Worm (Caenorhabditis elegans) whole organism, L3 larva: ENCODE data around the gene Y32H12A.8.

ENCODE experiments used
- R02D3.7 ChIP-seq: fragments of 150-350 bp; optimal IDR thresholded peaks from 2 replicates; lab custom pipeline; 2014; ENCODE audit warnings: missing biosample characterization, missing genetic modification characterization
- aly-2 ChIP-seq: fragments of 150-350 bp; optimal IDR thresholded peaks from 2 replicates; lab custom pipeline; 2014; ENCODE audit warnings: missing biosample characterization, missing genetic modification characterization
- ama-1 ChIP-seq: fragments of 150-350 bp; optimal IDR thresholded peaks from 2 replicates; lab custom pipeline; 2018
- ceh-16 ChIP-seq: sonication (generic microtip); optimal IDR thresholded peaks from 2 replicates; lab custom pipeline; 2017; ENCODE audit warnings: missing biosample characterization, missing genetic modification characterization
- ceh-28 ChIP-seq: fragments of 150-350 bp; optimal IDR thresholded peaks from 2 replicates; lab custom pipeline; 2014; ENCODE audit warnings: missing biosample characterization, missing genetic modification reagents, missing genetic modification characterization
- ceh-82 ChIP-seq: fragments of 150-350 bp; optimal IDR thresholded peaks from 2 replicates; lab custom pipeline; 2014; ENCODE audit warnings: missing biosample characterization, missing genetic modification characterization
- daf-12 ChIP-seq: fragments of 150-350 bp; optimal IDR thresholded peaks from 2 replicates; lab custom pipeline; 2014; ENCODE audit warnings: missing biosample characterization, missing genetic modification reagents, missing genetic modification characterization
- egl-27 ChIP-seq: sonication (generic microtip); optimal IDR thresholded peaks from 4 replicates; lab custom pipeline; 2017; ENCODE audit warnings: missing biosample characterization, missing genetic modification reagents, missing genetic modification characterization
- egl-5 ChIP-seq: fragments of 150-350 bp; optimal IDR thresholded peaks from 2 replicates; lab custom pipeline; 2017; ENCODE audit warnings: missing biosample characterization, missing genetic modification reagents, missing genetic modification characterization, inconsistent platforms
- elt-1 ChIP-seq: fragments of 150-350 bp; optimal IDR thresholded peaks from 2 replicates; lab custom pipeline; 2014; ENCODE audit warnings: missing biosample characterization, missing genetic modification characterization
- elt-2 ChIP-seq: sonication (generic microtip); optimal IDR thresholded peaks from 2 replicates; lab custom pipeline; 2016; ENCODE audit warnings: missing genetic modification reagents, mild to moderate bottlenecking, missing genetic modification characterization, missing compliant biosample characterization
- elt-3 ChIP-seq, 3 experiments: fragments of 150-350 bp in 1 of 3; sonication (generic microtip) in 2 of 3; optimal IDR thresholded peaks; 2 replicates in 2 of 3; 4 replicates in 1 of 3; lab custom pipeline; 2014 to 2017; ENCODE audit warnings: missing biosample characterization in 3 of 3, missing genetic modification characterization in 3 of 3
- fkh-10 ChIP-seq: sonication (generic microtip); optimal IDR thresholded peaks from 2 replicates; lab custom pipeline; 2017; ENCODE audit warnings: missing biosample characterization, missing genetic modification reagents, missing genetic modification characterization
- fos-1 ChIP-seq: fragments of 150-350 bp; optimal IDR thresholded peaks from 2 replicates; lab custom pipeline; 2014; ENCODE audit warnings: missing biosample characterization, missing genetic modification characterization
- hmg-11 ChIP-seq: sonication (generic microtip); optimal IDR thresholded peaks from 2 replicates; lab custom pipeline; 2016; ENCODE audit warnings: missing genetic modification characterization, missing compliant biosample characterization
- lin-15B ChIP-seq: fragments of 150-350 bp; optimal IDR thresholded peaks from 2 replicates; lab custom pipeline; 2014; ENCODE audit warnings: missing biosample characterization, missing genetic modification characterization
- lin-39 ChIP-seq: fragments of 150-350 bp; optimal IDR thresholded peaks from 2 replicates; lab custom pipeline; 2018; ENCODE audit warnings: missing biosample characterization, missing genetic modification reagents, missing genetic modification characterization
- lsy-12 ChIP-seq: sonication (generic microtip); optimal IDR thresholded peaks from 2 replicates; lab custom pipeline; 2016; ENCODE audit warnings: mild to moderate bottlenecking, missing genetic modification characterization, missing compliant biosample characterization
- mdl-1 ChIP-seq: fragments of 150-350 bp; optimal IDR thresholded peaks from 2 replicates; lab custom pipeline; 2014; ENCODE audit warnings: missing biosample characterization, missing genetic modification characterization
- mml-1 ChIP-seq: fragments of 150-350 bp; sonication (generic microtip); optimal IDR thresholded peaks from 3 replicates; lab custom pipeline; 2014; ENCODE audit warnings: missing biosample characterization, missing genetic modification characterization
- nfya-1 ChIP-seq: sonication (generic microtip); optimal IDR thresholded peaks from 2 replicates; lab custom pipeline; 2017; ENCODE audit warnings: missing genetic modification characterization, mild to moderate bottlenecking, missing compliant biosample characterization, antibody characterized with exemption, moderate library complexity; ENCODE audit not compliant: insufficient read depth
- nhr-11 ChIP-seq: fragments of 150-350 bp; optimal IDR thresholded peaks from 2 replicates; lab custom pipeline; 2014; ENCODE audit warnings: missing biosample characterization, missing genetic modification characterization
- nhr-12 ChIP-seq: fragments of 150-350 bp; optimal IDR thresholded peaks from 2 replicates; lab custom pipeline; 2014; ENCODE audit warnings: missing biosample characterization, missing genetic modification characterization
- nhr-23 ChIP-seq: fragments of 150-350 bp; optimal IDR thresholded peaks from 2 replicates; lab custom pipeline; 2014; ENCODE audit warnings: missing biosample characterization, missing genetic modification reagents, missing genetic modification characterization
- nhr-237 ChIP-seq: fragments of 150-350 bp; optimal IDR thresholded peaks from 2 replicates; lab custom pipeline; 2014; ENCODE audit warnings: missing biosample characterization, missing genetic modification characterization
- nhr-25 ChIP-seq: sonication (generic microtip); optimal IDR thresholded peaks from 2 replicates; lab custom pipeline; 2017; ENCODE audit warnings: missing biosample characterization, missing genetic modification characterization
- nhr-43 ChIP-seq: sonication (generic microtip); optimal IDR thresholded peaks from 2 replicates; lab custom pipeline; 2016; ENCODE audit warnings: mild to moderate bottlenecking, missing genetic modification characterization, missing compliant biosample characterization; ENCODE audit not compliant: poor library complexity, severe bottlenecking
- nhr-67 ChIP-seq: fragments of 150-350 bp; optimal IDR thresholded peaks from 2 replicates; lab custom pipeline; 2014; ENCODE audit warnings: missing biosample characterization, missing genetic modification characterization
- nhr-76 ChIP-seq: fragments of 150-350 bp; sonication (generic microtip); optimal IDR thresholded peaks from 5 replicates; lab custom pipeline; 2014; ENCODE audit warnings: missing biosample characterization, missing genetic modification characterization
- nhr-77 ChIP-seq: fragments of 150-350 bp; optimal IDR thresholded peaks from 2 replicates; lab custom pipeline; 2014; ENCODE audit warnings: missing biosample characterization, missing genetic modification characterization
- pha-4 ChIP-seq: fragments of 150-350 bp; optimal IDR thresholded peaks from 2 replicates; lab custom pipeline; 2014; ENCODE audit warnings: missing biosample characterization, missing genetic modification reagents, missing genetic modification characterization
- pqm-1 ChIP-seq: fragments of 150-350 bp; optimal IDR thresholded peaks from 2 replicates; lab custom pipeline; 2017; ENCODE audit warnings: missing biosample characterization, missing genetic modification characterization, inconsistent platforms
- skn-1 ChIP-seq: fragments of 150-350 bp; optimal IDR thresholded peaks from 2 replicates; lab custom pipeline; 2014; ENCODE audit warnings: missing biosample characterization, missing genetic modification characterization
- snpc-4 ChIP-seq: fragments of 150-350 bp; optimal IDR thresholded peaks from 2 replicates; lab custom pipeline; 2014; ENCODE audit warnings: missing biosample characterization, missing genetic modification characterization
- unc-39 ChIP-seq: sonication (generic microtip); optimal IDR thresholded peaks from 4 replicates; lab custom pipeline; 2017; ENCODE audit warnings: missing biosample characterization, missing genetic modification characterization
- ztf-11 ChIP-seq: fragments of 150-350 bp; optimal IDR thresholded peaks from 2 replicates; lab custom pipeline; 2014; ENCODE audit warnings: missing biosample characterization, missing genetic modification characterization
- ztf-4 ChIP-seq: fragments of 150-350 bp; optimal IDR thresholded peaks from 2 replicates; lab custom pipeline; 2014; ENCODE audit warnings: missing biosample characterization, missing genetic modification characterization

Gene Y32H12A.8

DNA sequence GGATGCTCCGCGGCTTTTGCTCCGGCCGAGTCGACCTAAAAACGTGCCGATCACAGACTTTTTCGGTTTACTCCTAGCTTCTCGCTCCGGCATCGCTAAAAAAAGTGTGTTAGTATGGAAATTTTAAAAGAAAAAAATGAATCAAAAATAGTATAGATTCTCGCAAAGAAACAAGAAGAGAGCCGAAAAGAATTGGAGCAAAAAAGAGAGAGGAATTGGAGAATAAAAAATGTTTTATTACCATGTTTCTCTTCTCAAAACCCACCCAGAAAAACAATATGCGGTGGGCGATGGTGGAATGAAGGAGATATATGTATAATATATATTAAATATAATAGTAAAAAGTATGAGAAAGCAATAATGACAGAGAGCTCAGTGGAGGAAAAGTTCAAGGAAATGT, 34.7 kb upstream of the Y32H12A.8 start, which contains the start of gene W03A5.6:
Gene W03A5.6 (minus strand): TSS at position 101 of the 400 bp plus-strand sequence.
- TF ChIP-seq egl-27 (tag; lab: Kevin White, UChicago), result no peak
- TF ChIP-seq aly-2, result no peak
- TF ChIP-seq nfya-1 (tag; lab: Kevin White, UChicago), result no peak
- no peak for TF ChIP-seq lin-39 (tag; lab: Kevin White, UChicago)
- no peak for TF ChIP-seq egl-5 (tag; lab: Kevin White, UChicago)
- TF ChIP-seq snpc-4, result no peak
- no peak for TF ChIP-seq mml-1 (tag; lab: Kevin White, UChicago)
- no peak for TF ChIP-seq nhr-23
- TF ChIP-seq ceh-82 (tag; lab: Kevin White, UChicago), result no peak
- no peak for TF ChIP-seq skn-1
- TF ChIP-seq lin-15B, result no peak
- TF ChIP-seq pqm-1 (tag; lab: Kevin White, UChicago), result no peak
- TF ChIP-seq R02D3.7 (tag; lab: Kevin White, UChicago), result no peak
- no peak for TF ChIP-seq ztf-4 (tag; lab: Kevin White, UChicago)
- TF ChIP-seq, all 47 proteins: peak for 0

DNA sequence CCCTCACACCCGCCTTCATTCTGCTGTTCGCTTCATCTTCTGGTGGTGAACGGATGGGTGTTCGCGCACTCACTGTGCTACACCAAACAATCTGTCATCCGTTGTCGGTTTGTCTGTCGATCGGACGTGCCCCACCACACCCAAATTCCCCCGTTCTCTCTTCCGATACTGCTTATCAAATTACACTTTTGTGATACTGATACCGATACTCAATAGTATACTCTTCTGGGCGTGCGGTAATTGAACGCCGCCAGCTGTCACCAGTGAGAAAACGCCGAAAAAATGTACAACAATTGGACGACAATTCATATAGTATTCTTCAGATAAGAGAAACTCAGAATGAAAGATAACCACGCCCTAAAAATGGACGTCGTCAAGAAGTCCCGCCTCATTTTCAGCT, 32.2 kb upstream of the Y32H12A.8 start:
- TF ChIP-seq elt-3 (tag; optimal IDR thresholded peaks at IDR 0.05; lab: Kevin White, UChicago), result peak in 1 of 3 experiments; percentile 70
- TF ChIP-seq daf-12 (tag; lab: Kevin White, UChicago), result no peak
- TF ChIP-seq hmg-11 (tag; lab: Kevin White, UChicago), result no peak
- peak; percentile 44 for TF ChIP-seq elt-2 (tag; lab: Kevin White, UChicago)
- no peak for TF ChIP-seq nhr-12

DNA sequence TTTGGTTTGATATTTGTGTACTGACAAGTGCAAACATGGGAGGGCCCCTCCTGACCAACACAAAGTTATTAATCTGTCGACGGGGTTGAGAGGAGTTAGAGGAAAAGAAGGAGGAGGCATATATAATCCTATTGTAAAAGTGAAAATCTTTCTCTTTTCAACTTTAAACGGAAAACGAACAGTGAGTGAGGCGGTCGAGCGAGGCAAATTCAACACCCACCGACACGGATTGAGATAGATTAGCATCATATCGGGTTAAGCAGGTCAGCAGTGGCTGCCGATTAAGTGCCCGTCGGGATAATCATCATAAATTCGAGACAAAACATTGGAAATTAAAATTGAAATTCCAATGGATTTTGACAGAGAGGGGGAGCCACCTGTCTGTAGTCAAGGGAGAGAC, 30.5 kb upstream of the Y32H12A.8 start:
- TF ChIP-seq daf-12 (tag; lab: Kevin White, UChicago) (no peak), ztf-4 (tag; lab: Kevin White, UChicago) (no peak), nhr-43 (tag; lab: Kevin White, UChicago) (no peak)
- TF ChIP-seq, all 47 proteins: peak for 0

DNA sequence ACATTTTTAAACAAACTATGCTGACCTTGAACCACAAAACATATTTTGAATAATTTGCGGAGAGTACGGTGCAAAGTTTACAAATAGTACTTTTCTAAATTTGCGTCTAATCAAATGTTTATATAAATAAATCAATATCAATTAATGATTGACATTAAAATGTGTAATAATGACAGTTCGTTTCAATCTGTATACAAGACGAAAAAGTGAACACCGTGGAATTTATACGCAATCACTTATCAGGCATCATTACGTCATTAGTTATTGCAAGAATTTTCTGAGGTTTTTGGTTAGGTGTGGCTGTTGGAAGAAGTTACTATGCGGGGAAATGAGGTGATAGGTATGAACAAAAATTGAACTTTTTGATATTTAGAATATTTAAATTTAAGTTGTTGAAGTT, 21.3 kb upstream of the Y32H12A.8 start:
- no peak for TF ChIP-seq nhr-237
- no peak for TF ChIP-seq pha-4 (tag; lab: Kevin White, UChicago)
- no peak for TF ChIP-seq skn-1
- no peak for TF ChIP-seq elt-3 (tag; optimal IDR thresholded peaks at IDR 0.05; lab: Kevin White, UChicago)
- no peak for TF ChIP-seq lin-39 (tag; lab: Kevin White, UChicago)
- TF ChIP-seq fkh-10 (GFP tag; lab: Kevin White, UChicago), result no peak
- TF ChIP-seq mdl-1 (tag; lab: Kevin White, UChicago), result no peak
- no peak for TF ChIP-seq ceh-16 (tag; lab: Kevin White, UChicago)
- TF ChIP-seq nhr-67 (tag; lab: Kevin White, UChicago), result no peak
- TF ChIP-seq nhr-76 (tag; lab: Kevin White, UChicago), result no peak
- TF ChIP-seq ceh-82 (tag; lab: Kevin White, UChicago), result no peak
- no peak for TF ChIP-seq hmg-11 (tag; lab: Kevin White, UChicago)
- no peak for TF ChIP-seq aly-2
- TF ChIP-seq nhr-77 (tag; lab: Kevin White, UChicago), result no peak
- TF ChIP-seq nhr-43 (tag; lab: Kevin White, UChicago), result no peak
- TF ChIP-seq, all 47 proteins: peak for 0

DNA sequence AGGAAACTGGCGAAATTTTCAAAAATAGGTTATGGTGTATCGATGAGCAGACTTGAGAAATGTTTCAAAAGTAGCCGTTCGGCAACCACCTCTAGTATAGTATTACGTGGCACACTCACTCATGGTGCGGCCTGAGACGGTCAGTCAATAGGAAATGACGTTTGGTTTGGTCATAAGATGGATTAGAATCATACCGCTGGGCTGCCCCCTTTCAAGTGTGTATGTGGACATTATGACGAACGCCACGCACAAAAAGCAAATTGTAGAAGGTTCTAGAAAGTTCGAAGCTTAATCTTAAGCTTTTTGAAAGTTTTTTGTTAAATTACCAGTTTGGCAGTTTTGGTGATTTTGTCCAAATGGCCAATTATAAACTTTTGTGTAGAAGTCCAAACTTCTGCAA, 18.5 kb upstream of the Y32H12A.8 start:
- no peak for TF ChIP-seq ama-1
- TF ChIP-seq pha-4 (tag; lab: Kevin White, UChicago), result peak; percentile 54
- TF ChIP-seq nfya-1 (tag; lab: Kevin White, UChicago), result peak; percentile 1
- peak; percentile 56 for TF ChIP-seq nhr-23
- no peak for TF ChIP-seq lsy-12 (tag; lab: Kevin White, UChicago)

DNA sequence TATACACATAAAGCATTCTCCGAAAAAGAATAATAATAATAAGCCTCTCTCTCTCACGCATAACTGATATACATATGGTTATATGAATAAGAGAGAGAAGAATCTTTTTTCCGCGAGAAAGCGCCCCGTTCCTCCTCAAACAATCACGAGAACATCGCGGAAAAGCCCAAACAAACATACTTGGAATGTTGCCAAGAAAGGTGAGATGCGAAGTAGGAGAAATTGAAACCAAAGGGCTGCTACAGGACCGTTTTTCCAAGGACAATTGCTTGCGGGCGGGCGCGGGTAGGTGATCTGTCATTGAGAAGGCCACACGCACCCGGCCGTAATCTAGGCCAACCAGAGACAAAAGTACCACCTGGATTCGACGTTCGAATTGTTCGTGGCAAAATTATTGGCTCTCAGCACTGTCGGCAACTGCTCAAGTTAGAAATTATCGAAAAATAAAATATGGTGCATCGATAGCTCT, 17.9 kb upstream of the Y32H12A.8 start, which contains the start of gene dnj-24:
Gene dnj-24 (minus strand): TSS at position 419 of the 469 bp plus-strand sequence.
- TF ChIP-seq unc-39 (tag; lab: Kevin White, UChicago) (no peak), elt-1 (tag; lab: Kevin White, UChicago) (no peak), nhr-76 (tag; lab: Kevin White, UChicago) (no peak), ztf-11 (no peak), nfya-1 (tag; lab: Kevin White, UChicago) (no peak), egl-27 (tag; lab: Kevin White, UChicago) (no peak), nhr-25 (tag; lab: Kevin White, UChicago) (peak; percentile 73), nhr-43 (tag; lab: Kevin White, UChicago) (peak; percentile 35), mml-1 (tag; lab: Kevin White, UChicago) (no peak), nhr-23 (peak; percentile 36), pha-4 (tag; lab: Kevin White, UChicago) (no peak), fos-1 (no peak), nhr-11 (tag; lab: Kevin White, UChicago) (no peak), ceh-82 (tag; lab: Kevin White, UChicago) (no peak), ceh-28 (tag; lab: Kevin White, UChicago) (no peak)
